Worm (Caenorhabditis elegans): Measurements from ENCODE around the gene sftb-6.

- TF ChIP-seq med-1 (GFP tag; optimal IDR thresholded peaks at IDR 0.05; ENCODE audit: insufficient read depth), result no peak
- TF ChIP-seq ztf-23 (GFP tag; IDR thresholded peaks at IDR 0.05), result no peak
- TF ChIP-seq T22C8.4 (GFP tag; IDR thresholded peaks at IDR 0.05), result no peak
- no peak for TF ChIP-seq tab-1 (GFP tag; IDR thresholded peaks at IDR 0.05)
- no peak for TF ChIP-seq cog-1 (tag; optimal IDR thresholded peaks at IDR 0.05)
Observed at ce11 chrII:73329-73728, 24.9 kb upstream of the sftb-6 start.

Measured in whole organism, midembryonic.